Fruit fly (Drosophila melanogaster) Kc167 (cell line): ENCODE measurements around the gene CG9018.

Experiments used
- Myc ChIP-seq: fragments of >200 bp; optimal IDR thresholded peaks from 2 replicates; lab custom pipeline; 2017; ENCODE audit warnings: missing external identifiers
- Sin3A ChIP-seq: fragments of >200 bp; optimal IDR thresholded peaks from 2 replicates; lab custom pipeline; 2018; ENCODE audit warnings: missing external identifiers
- h ChIP-seq: fragments of >200 bp; optimal IDR thresholded peaks from 3 replicates; lab custom pipeline; 2018; ENCODE audit warnings: missing external identifiers
- insv ChIP-seq: fragments of >200 bp; optimal IDR thresholded peaks from 3 replicates; lab custom pipeline; 2018; ENCODE audit warnings: missing external identifiers
- psq ChIP-seq: fragments of >200 bp; optimal IDR thresholded peaks from 2 replicates; lab custom pipeline; 2017; ENCODE audit warnings: missing external identifiers
- ttk ChIP-seq: sonication (Bioruptor generic); optimal IDR thresholded peaks from 2 replicates; lab custom pipeline; 2017; ENCODE audit warnings: missing external identifiers

CG9018 gene

dm6 chr3L:2191994-2192450 lies 44.9 kb downstream of the CG9018 start, which contains the start of gene CG5707:
CG5707 (minus strand) TSS chr3L:2192221.
- TF ChIP-seq psq (no peak), Myc (no peak), insv (no peak), Sin3A (lab: Kevin White, UChicago) (no peak), ttk (lab: Kevin White, UChicago) (no peak), h (lab: Kevin White, UChicago) (no peak)

- no peak for TF ChIP-seq Myc
These were observed 45.4 kb downstream of the CG9018 start for dm6 chr3L:2191512-2191911.

- TF ChIP-seq h (lab: Kevin White, UChicago) (no peak), Sin3A (lab: Kevin White, UChicago) (no peak), Myc (no peak), insv (no peak), psq (no peak), ttk (lab: Kevin White, UChicago) (no peak)
These were observed 51.2 kb downstream of the CG9018 start, which contains the start of gene CG13810 for dm6 chr3L:2185630-2186029. CG13810 (plus strand) TSS chr3L:2185930.
